Fruit fly (Drosophila melanogaster): ENCODE results near the gene sofe.

The sofe gene

dm6 chrX:10857376-10857775 is at the start of gene sofe, which contains the start of gene CG2186:
Gene sofe, minus strand, starts transcription at chrX:10857413.
Gene CG2186, plus strand, starts transcription at chrX:10857655.
- TF ChIP-seq pan (optimal IDR thresholded peaks at IDR 0.05) (no peak), usp (GFP tag; optimal IDR thresholded peaks at IDR 0.05) (no peak), Dll (optimal IDR thresholded peaks at IDR 0.05) (no peak), psq (optimal IDR thresholded peaks at IDR 0.05) (no peak), CG8478 (optimal IDR thresholded peaks at IDR 0.05) (no peak), EcR (GFP tag; optimal IDR thresholded peaks at IDR 0.05) (no peak)

DNA sequence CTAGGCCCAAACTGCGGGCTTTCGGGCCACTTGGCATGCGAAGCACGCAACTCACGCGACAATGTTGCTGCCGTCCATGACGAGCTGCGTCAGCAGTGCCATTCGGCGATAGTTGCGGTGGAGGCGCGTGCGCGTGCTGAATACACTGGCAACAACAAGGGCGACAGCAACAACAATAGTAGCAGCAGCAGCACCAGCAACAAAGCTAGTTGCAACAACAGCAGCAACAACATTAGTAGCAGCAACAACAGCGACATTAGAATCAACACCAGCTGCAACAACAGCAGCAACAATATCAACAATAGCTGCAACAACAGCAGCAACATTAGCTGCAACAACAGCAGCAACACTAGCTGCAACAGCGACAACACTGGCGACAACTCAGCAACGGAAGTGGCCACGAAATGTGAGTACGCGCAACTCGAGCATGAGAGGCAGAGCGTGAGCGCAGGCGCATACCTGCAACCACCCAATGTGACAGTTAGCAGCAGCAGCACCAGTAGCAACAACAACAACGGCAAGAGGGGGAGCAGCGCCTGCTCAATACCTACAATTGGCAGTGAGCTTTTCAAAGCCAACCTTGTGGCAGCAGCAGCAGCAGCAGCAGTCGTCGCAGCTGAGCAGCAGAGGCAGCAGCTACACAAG is 49.1 kb upstream of the sofe start:
- TF ChIP-seq EcR (GFP tag; optimal IDR thresholded peaks at IDR 0.05), result no peak
- no peak for TF ChIP-seq CG8478 (optimal IDR thresholded peaks at IDR 0.05)
- no peak for TF ChIP-seq psq (optimal IDR thresholded peaks at IDR 0.05)
- no peak for TF ChIP-seq Dll (optimal IDR thresholded peaks at IDR 0.05)
- TF ChIP-seq usp (GFP tag; optimal IDR thresholded peaks at IDR 0.05), result no peak

DNA sequence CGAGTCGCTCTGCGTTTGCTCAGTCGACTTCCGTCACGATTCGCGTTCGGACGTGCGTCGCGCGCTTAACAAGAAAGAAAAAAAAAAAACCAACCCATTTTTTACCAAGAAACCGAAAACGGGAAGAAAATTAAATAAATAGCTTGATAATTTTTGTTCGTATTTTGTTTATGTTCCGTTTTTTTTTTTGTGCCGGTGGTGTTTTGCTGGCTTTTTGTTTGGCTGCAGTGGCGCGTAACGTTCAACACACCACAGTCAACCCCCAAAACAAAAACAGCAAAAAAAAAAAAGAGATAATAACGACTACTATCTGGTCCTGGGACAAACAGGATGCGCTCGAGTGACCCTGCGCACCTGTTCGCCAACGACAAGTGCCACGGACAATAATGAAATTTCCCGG is 48.3 kb upstream of the sofe start, which contains the start of gene CG43901:
Gene CG43901, plus strand, starts transcription at position 301 of the 400 bp plus-strand sequence.
- TF ChIP-seq Dll (optimal IDR thresholded peaks at IDR 0.05), result no peak

DNA sequence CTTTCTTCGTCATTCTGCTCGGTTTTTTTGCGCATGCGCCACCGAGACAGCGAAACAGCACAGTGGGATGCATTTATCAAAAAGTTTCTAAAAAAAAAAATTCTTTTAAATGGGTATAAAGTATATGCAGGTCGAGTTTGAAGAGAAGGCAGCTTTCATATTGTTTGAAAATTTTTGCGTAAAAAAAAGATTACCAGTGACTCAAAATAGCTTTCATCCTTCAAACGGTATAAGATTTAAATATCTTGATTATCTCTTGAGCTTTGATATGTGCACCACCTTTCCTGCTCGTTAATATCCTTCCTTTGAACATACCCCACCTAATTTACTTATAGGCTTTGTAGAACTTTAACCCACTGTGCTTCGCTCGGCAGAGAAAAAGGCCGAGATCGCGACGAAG is 47.8 kb upstream of the sofe start:
- TF ChIP-seq usp (GFP tag; optimal IDR thresholded peaks at IDR 0.05) (no peak), psq (optimal IDR thresholded peaks at IDR 0.05) (no peak), pan (optimal IDR thresholded peaks at IDR 0.05) (no peak), Dll (optimal IDR thresholded peaks at IDR 0.05) (no peak), CG8478 (optimal IDR thresholded peaks at IDR 0.05) (no peak), EcR (GFP tag; optimal IDR thresholded peaks at IDR 0.05) (no peak)

DNA sequence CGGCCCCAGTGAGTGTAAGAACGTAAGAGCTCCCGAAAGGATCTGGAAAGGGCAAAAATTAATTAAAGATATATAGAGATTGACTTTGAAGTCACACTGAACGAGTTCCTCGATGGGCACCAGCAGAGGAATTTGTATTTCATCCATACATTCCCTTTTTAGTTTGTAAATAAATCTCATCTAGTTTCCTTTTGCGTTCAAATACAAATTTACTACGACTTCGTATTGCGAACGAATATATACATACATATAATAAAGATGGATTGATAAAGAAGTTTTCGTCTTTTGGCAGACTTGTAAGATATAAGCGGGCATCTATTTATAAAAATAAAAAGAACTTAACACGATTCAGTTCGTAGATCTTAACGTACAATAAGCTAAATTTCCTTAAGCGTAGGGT is 42.5 kb upstream of the sofe start, which contains the start of gene CG15208:
Gene CG15208, plus strand, starts transcription at position 301 of the 400 bp plus-strand sequence.
- TF ChIP-seq EcR (GFP tag; optimal IDR thresholded peaks at IDR 0.05), result no peak
- no peak for TF ChIP-seq usp (GFP tag; optimal IDR thresholded peaks at IDR 0.05)

DNA sequence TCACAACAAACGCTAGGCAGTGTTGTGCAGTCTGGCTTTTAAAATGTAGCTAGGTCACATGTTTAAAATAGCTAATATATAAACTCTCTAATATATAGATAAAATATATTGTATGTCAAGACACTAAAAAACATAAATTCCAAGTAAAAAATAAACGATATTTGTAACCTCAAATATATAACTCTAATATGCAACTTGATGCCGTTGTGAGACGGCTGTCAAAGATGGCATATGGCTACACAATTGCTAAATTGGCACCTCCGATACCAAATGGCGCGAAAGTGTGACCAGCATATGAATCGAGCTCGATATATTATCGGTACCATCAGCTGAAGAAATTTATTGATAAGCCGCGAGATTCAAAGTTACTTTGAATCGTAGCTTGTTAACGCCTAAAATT is 42.0 kb upstream of the sofe start, which contains the start of gene CG1582:
Gene CG1582, minus strand, starts transcription at position 71 of the 400 bp plus-strand sequence.
- TF ChIP-seq psq (optimal IDR thresholded peaks at IDR 0.05) (no peak), EcR (GFP tag; optimal IDR thresholded peaks at IDR 0.05) (no peak), Dll (optimal IDR thresholded peaks at IDR 0.05) (no peak), CG8478 (optimal IDR thresholded peaks at IDR 0.05) (no peak), usp (GFP tag; optimal IDR thresholded peaks at IDR 0.05) (no peak), pan (optimal IDR thresholded peaks at IDR 0.05) (no peak)

DNA sequence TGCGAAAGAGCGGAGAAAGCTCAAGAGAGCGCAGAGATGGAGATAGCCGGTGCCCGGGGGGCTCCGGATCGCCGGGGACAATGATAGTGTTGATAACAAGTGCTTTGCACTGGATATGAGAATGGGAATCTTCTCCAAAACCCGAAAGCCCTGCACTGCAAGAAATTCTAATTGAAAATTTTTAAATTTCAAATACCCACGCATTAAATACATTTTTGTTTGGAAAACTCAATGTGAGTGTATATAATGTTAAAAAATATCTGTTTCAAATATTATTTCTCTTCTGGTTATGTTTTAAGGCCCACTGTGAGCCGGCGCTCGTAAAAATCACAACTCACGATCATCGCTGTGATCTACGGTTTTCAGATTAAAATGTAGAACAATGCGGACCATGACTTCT is 36.0 kb upstream of the sofe start:
- TF ChIP-seq CG8478 (optimal IDR thresholded peaks at IDR 0.05), result no peak
- no peak for TF ChIP-seq pan (optimal IDR thresholded peaks at IDR 0.05)
- no peak for TF ChIP-seq usp (GFP tag; optimal IDR thresholded peaks at IDR 0.05)
- no peak for TF ChIP-seq psq (optimal IDR thresholded peaks at IDR 0.05)
- no peak for TF ChIP-seq EcR (GFP tag; optimal IDR thresholded peaks at IDR 0.05)
- TF ChIP-seq Dll (optimal IDR thresholded peaks at IDR 0.05), result no peak

DNA sequence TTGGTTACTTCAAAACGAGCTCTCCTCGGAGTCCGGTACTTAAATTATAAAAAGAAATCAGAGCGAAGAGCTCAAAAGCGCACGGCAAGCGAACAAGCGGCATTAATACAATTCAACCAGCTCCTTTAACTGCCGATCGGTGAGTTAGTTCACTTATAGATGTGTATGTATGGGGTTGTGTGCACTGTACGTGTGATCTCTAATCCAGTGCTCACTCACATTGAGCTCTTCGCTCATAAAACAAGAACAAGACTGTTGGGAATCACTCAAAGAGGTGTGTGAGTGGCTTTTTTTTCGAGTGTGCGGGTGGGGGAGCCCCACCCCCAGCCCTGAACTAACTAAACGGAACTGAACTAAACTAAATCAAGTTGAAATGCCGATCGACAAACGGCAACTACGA is 33.9 kb upstream of the sofe start, which contains the start of gene Ork1:
Gene Ork1, minus strand, starts transcription at position 101 of the 400 bp plus-strand sequence.
- TF ChIP-seq pan (optimal IDR thresholded peaks at IDR 0.05) (no peak), usp (GFP tag; optimal IDR thresholded peaks at IDR 0.05) (no peak), CG8478 (optimal IDR thresholded peaks at IDR 0.05) (no peak), psq (optimal IDR thresholded peaks at IDR 0.05) (no peak), EcR (GFP tag; optimal IDR thresholded peaks at IDR 0.05) (no peak), Dll (optimal IDR thresholded peaks at IDR 0.05) (no peak)

DNA sequence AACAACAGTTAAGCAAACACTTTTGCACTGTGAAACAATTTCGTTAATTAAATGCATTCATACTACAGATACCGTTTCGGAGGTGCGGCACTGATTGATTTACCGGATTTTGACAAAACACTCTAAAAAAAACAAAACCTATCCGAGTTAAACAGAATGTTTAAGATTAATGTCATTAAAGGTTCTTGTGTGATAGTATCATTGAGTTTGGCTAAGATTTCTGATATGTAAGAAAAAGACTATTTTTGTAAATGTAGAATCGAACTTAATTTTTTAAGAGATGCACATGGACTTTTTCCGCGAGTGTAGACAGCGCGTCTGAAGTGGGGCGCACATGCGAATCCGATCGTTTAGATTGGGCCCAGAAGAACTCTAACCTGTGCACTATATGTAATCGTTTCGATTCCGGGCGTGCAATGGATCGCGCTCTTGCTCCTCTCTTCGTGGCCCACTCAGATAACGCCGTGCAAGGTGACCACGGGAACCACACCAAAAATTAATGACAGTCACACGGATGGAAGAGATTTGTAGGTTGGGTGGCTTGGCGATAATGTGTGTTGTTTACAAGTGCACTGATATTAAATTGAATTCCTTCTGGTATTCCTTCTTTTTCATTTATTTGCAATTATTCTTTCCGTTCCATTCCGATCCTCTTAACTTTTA is 32.9 kb upstream of the sofe start:
- no peak for TF ChIP-seq Dll (optimal IDR thresholded peaks at IDR 0.05)
- no peak for TF ChIP-seq pan (optimal IDR thresholded peaks at IDR 0.05)
- TF ChIP-seq usp (GFP tag; optimal IDR thresholded peaks at IDR 0.05), result no peak
- TF ChIP-seq CG8478 (optimal IDR thresholded peaks at IDR 0.05), result no peak
- no peak for TF ChIP-seq psq (optimal IDR thresholded peaks at IDR 0.05)
- TF ChIP-seq EcR (GFP tag; optimal IDR thresholded peaks at IDR 0.05), result no peak

- TF ChIP-seq CG8478 (optimal IDR thresholded peaks at IDR 0.05) (no peak), pan (optimal IDR thresholded peaks at IDR 0.05) (no peak), usp (GFP tag; optimal IDR thresholded peaks at IDR 0.05) (no peak)
These were observed 30.4 kb upstream of the sofe start for dm6 chrX:10887643-10888042.

dm6 chrX:10886418-10886817 is 29.2 kb upstream of the sofe start:
- TF ChIP-seq Dll (optimal IDR thresholded peaks at IDR 0.05) (no peak), usp (GFP tag; optimal IDR thresholded peaks at IDR 0.05) (no peak), psq (optimal IDR thresholded peaks at IDR 0.05) (no peak), CG8478 (optimal IDR thresholded peaks at IDR 0.05) (no peak), EcR (GFP tag; optimal IDR thresholded peaks at IDR 0.05) (no peak), pan (optimal IDR thresholded peaks at IDR 0.05) (no peak)

dm6 chrX:10883740-10884139 is 26.5 kb upstream of the sofe start:
- TF ChIP-seq usp (GFP tag; optimal IDR thresholded peaks at IDR 0.05) (no peak), psq (optimal IDR thresholded peaks at IDR 0.05) (no peak), EcR (GFP tag; optimal IDR thresholded peaks at IDR 0.05) (no peak), CG8478 (optimal IDR thresholded peaks at IDR 0.05) (no peak), Dll (optimal IDR thresholded peaks at IDR 0.05) (no peak), pan (optimal IDR thresholded peaks at IDR 0.05) (no peak)

DNA sequence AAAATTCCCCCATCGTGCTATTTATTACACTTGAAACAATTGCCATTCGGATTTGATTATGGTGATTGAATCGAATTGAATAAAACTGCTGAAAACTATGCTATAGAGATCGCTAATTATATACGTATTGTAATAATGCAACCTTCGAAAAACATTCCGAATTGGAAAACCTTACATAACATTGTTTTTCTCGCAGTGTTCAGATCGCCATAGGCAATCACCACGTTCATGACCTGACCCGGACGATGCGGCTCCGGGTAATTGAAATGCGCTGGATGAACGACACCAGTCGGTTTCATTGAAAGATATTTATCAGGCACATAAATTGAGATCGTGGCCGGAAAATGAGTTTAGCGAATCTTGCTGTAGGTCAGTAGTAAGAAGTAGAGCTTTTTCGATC is 25.6 kb upstream of the sofe start:
- no peak for TF ChIP-seq Dll (optimal IDR thresholded peaks at IDR 0.05)

Measured in whole organism.